Fruit fly (Drosophila melanogaster) whole organism, pupa: Measurements from ENCODE around the gene CG13675.

Experiments used
- CG10348 ChIP-seq: fragments of 200-800 bp; sonication (Bioruptor generic); IDR thresholded peaks from 2 replicates; pipeline ENCODE4 v1.3.6; 2022; ENCODE audit warnings: missing biosample characterization, missing genetic modification characterization
- CG12605 ChIP-seq: fragments of 200-800 bp; sonication (Bioruptor generic); IDR thresholded peaks from 2 replicates; pipeline ENCODE4 v1.3.6; 2022; ENCODE audit warnings: missing biosample characterization, missing genetic modification characterization
- CG13204 ChIP-seq: fragments of 200-800 bp; sonication (Bioruptor generic); optimal IDR thresholded peaks from 2 replicates; lab custom pipeline; 2018; ENCODE audit warnings: missing biosample characterization, mild to moderate bottlenecking, missing genetic modification characterization, moderate library complexity
- CG14655 ChIP-seq: fragments of 200-800 bp; sonication (Bioruptor generic); optimal IDR thresholded peaks from 3 replicates; lab custom pipeline; 2017; ENCODE audit warnings: mild to moderate bottlenecking, missing biosample characterization, missing genetic modification reagents, missing genetic modification characterization
- CG15710 ChIP-seq: fragments of 200-800 bp; sonication (Bioruptor generic); optimal IDR thresholded peaks from 2 replicates; lab custom pipeline; 2018; ENCODE audit warnings: missing biosample characterization, mild to moderate bottlenecking, missing genetic modification characterization, moderate library complexity
- CG17806 ChIP-seq: fragments of 200-800 bp; sonication (Bioruptor generic); optimal IDR thresholded peaks from 2 replicates; lab custom pipeline; 2018; ENCODE audit warnings: missing biosample characterization, mild to moderate bottlenecking, missing genetic modification characterization, moderate library complexity
- CG32121 ChIP-seq: fragments of 200-800 bp; sonication (Bioruptor generic); IDR thresholded peaks from 2 replicates; pipeline ENCODE4 v1.3.6; 2022; ENCODE audit warnings: missing biosample characterization, missing genetic modification characterization
- CG34367 ChIP-seq: fragments of 200-800 bp; sonication (Bioruptor generic); optimal IDR thresholded peaks from 2 replicates; lab custom pipeline; 2018; ENCODE audit warnings: missing biosample characterization, mild to moderate bottlenecking, missing genetic modification characterization
- CG4496 ChIP-seq: fragments of 200-800 bp; sonication (Bioruptor generic); IDR thresholded peaks from 3 replicates; pipeline ENCODE4 v1.3.6; 2022; ENCODE audit warnings: missing biosample characterization, missing genetic modification characterization
- CG8159 ChIP-seq: fragments of 200-800 bp; sonication (Bioruptor generic); optimal IDR thresholded peaks from 3 replicates; lab custom pipeline; 2018; ENCODE audit warnings: missing biosample characterization, mild to moderate bottlenecking, missing genetic modification characterization, moderate library complexity
- CG8301 ChIP-seq: fragments of 200-800 bp; sonication (Bioruptor generic); optimal IDR thresholded peaks from 2 replicates; lab custom pipeline; 2018; ENCODE audit warnings: missing biosample characterization, mild to moderate bottlenecking, missing genetic modification characterization
- CG9948 ChIP-seq: fragments of 200-800 bp; sonication (Bioruptor generic); optimal IDR thresholded peaks from 2 replicates; lab custom pipeline; 2018; ENCODE audit warnings: missing biosample characterization, mild to moderate bottlenecking, missing genetic modification characterization, moderate library complexity
- D1 ChIP-seq: fragments of 200-800 bp; sonication (Bioruptor generic); optimal IDR thresholded peaks from 2 replicates; lab custom pipeline; 2018; ENCODE audit warnings: missing biosample characterization, mild to moderate bottlenecking, missing genetic modification characterization, moderate library complexity
- EcR ChIP-seq: fragments of 200-800 bp; sonication (Bioruptor generic); optimal IDR thresholded peaks from 3 replicates; lab custom pipeline; 2019; ENCODE audit warnings: missing biosample characterization, missing genetic modification characterization, mild to moderate bottlenecking, moderate library complexity, missing genetic modification reagents
- Ets98B ChIP-seq: fragments of 200-800 bp; sonication (Bioruptor generic); IDR thresholded peaks from 2 replicates; pipeline ENCODE4 v1.3.6; 2022; ENCODE audit warnings: missing biosample characterization, missing genetic modification characterization
- Pif1A ChIP-seq: fragments of 200-800 bp; sonication (Bioruptor generic); optimal IDR thresholded peaks from 3 replicates; lab custom pipeline; 2016; ENCODE audit warnings: missing biosample characterization, missing genetic modification characterization
- Pif1B ChIP-seq: fragments of 200-800 bp; sonication (Bioruptor generic); optimal IDR thresholded peaks from 3 replicates; lab custom pipeline; 2016; ENCODE audit warnings: missing biosample characterization, missing genetic modification characterization
- Snoo ChIP-seq: fragments of 200-800 bp; sonication (Bioruptor generic); optimal IDR thresholded peaks from 3 replicates; lab custom pipeline; 2017; ENCODE audit warnings: missing biosample characterization, mild to moderate bottlenecking, missing genetic modification characterization, inconsistent platforms
- fd96Ca ChIP-seq: fragments of 200-800 bp; sonication (Bioruptor generic); IDR thresholded peaks from 3 replicates; pipeline ENCODE4 v1.3.6; 2022; ENCODE audit warnings: missing biosample characterization, missing genetic modification characterization
- gl ChIP-seq: fragments of 200-800 bp; sonication (Bioruptor generic); optimal IDR thresholded peaks from 2 replicates; lab custom pipeline; 2018; ENCODE audit warnings: missing biosample characterization, mild to moderate bottlenecking, missing genetic modification characterization
- rn ChIP-seq: fragments of 200-800 bp; sonication (Bioruptor generic); IDR thresholded peaks from 2 replicates; pipeline ENCODE4 v1.3.6; 2022; ENCODE audit warnings: missing biosample characterization, missing genetic modification characterization

CG13675 gene

DNA sequence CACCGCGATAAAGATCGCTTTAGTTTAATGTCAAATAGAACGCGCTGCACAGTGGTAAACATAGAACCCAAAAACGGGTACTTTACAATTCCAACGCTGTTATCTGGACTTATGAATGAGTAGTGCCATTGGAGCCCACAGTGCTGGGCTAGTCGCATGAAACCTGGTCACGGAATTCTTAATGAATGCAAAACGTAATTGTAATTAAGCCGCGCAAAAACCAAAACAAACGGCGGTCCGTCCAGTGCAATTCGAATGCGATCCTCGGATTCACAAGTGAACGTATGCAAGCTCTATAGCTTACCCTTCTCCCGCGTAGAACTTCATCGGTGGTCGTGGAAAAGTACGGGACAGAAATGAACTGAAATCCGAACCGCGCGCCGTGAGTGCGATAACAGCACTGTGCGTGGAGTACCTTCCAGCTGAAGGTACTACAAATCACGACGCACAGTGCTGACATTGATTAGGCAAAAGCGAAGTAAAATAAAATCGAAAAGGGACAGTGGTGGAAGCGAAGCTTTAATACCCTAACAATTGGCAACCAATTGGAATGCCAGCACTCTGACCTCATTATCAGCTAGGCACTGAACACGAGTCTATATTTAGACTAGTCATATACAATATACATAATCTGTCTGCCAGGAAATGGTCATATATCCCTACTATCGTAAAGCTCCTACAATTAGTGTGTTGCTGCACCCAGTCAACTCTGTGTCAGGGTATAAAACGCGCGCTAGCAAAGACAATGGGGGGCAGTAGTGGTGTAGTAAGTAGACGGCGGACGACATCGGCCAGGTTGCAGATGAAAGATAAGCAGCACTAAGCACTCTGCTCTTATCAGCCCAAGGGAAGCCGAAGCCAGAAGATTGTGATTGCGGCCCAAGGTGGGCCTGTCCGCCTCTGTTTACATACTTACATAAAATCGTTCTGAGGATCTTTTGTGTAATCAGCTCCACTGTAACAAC, 20.2 kb upstream of the CG13675 start:
- TF ChIP-seq rn (GFP tag; lab: Robert Waterston, UW) (no peak), CG10348 (no peak), CG12605 (no peak), gl (tag; lab: Kevin White, UChicago) (no peak), Ets98B (GFP tag; lab: Robert Waterston, UW) (peak; percentile 53), CG8301 (tag; lab: Kevin White, UChicago) (peak; percentile 59), Snoo (tag; lab: Kevin White, UChicago) (peak; percentile 42), CG9948 (tag; lab: Kevin White, UChicago) (peak; percentile 48), CG4496 (peak; percentile 66; the same call in 2 of the 3 replicates), CG32121 (peak; percentile 42; the same call in 1 of the 2 replicates), EcR (GFP tag; lab: Kevin White, UChicago) (peak; percentile 25), CG8159 (peak; percentile 74), Pif1B (GFP tag; lab: Kevin White, UChicago) (peak; percentile 65), Pif1A (no peak), CG34367 (peak; percentile 36), CG13204 (GFP tag; lab: Kevin White, UChicago) (no peak), D1 (no peak), CG14655 (GFP tag; lab: Kevin White, UChicago) (no peak), fd96Ca (GFP tag; lab: Robert Waterston, UW) (peak; percentile 72), CG17806 (peak; percentile 33), CG15710 (peak; percentile 57)
- TF ChIP-seq, all 21 proteins: peak for 13

DNA sequence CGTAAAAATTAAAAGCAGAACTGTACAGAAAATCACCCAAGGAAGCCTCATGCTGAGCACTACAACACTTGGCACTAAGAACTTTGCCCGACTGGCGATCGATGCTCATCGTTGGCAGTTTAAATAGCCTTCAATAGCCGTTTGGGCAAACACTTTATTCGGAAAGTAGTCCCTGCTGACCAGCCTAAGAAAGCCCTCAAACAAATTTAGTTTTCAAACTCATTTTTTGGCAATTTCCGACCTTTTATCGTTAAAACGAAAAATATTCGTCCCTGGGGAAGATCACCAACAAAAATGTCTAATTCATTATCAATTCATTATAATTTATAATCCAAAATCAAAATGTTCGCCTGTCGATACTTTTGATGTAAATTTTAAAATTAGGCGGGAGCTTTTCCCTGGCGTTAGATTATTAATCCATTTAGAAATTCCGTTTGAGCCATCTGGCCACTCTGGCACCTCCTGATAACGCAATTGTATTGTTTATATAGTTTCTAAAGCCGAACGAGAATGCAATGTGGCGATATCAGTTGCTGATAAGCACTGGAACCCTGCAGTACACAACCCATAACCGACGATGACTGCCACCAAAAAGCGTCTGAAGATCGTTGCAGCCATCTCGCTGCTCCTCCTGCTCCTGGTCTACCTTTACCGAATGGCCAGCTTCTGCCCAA, 15.3 kb upstream of the CG13675 start, which contains the start of the genes mthl7 and Uxs:
Gene mthl7 (minus strand): TSS at position 51 of the 674 bp plus-strand sequence.
Gene Uxs (plus strand): TSS at position 460 of the 674 bp plus-strand sequence.
- TF ChIP-seq rn (GFP tag; lab: Robert Waterston, UW) (no peak), CG14655 (GFP tag; lab: Kevin White, UChicago) (no peak), fd96Ca (GFP tag; lab: Robert Waterston, UW) (no peak), CG9948 (tag; lab: Kevin White, UChicago) (no peak), D1 (no peak), CG32121 (no peak), CG10348 (no peak), gl (tag; lab: Kevin White, UChicago) (no peak), CG13204 (GFP tag; lab: Kevin White, UChicago) (no peak), CG17806 (no peak), CG12605 (no peak), Pif1B (GFP tag; lab: Kevin White, UChicago) (no peak), CG34367 (no peak)
- TF ChIP-seq, all 21 proteins: peak for 0

DNA sequence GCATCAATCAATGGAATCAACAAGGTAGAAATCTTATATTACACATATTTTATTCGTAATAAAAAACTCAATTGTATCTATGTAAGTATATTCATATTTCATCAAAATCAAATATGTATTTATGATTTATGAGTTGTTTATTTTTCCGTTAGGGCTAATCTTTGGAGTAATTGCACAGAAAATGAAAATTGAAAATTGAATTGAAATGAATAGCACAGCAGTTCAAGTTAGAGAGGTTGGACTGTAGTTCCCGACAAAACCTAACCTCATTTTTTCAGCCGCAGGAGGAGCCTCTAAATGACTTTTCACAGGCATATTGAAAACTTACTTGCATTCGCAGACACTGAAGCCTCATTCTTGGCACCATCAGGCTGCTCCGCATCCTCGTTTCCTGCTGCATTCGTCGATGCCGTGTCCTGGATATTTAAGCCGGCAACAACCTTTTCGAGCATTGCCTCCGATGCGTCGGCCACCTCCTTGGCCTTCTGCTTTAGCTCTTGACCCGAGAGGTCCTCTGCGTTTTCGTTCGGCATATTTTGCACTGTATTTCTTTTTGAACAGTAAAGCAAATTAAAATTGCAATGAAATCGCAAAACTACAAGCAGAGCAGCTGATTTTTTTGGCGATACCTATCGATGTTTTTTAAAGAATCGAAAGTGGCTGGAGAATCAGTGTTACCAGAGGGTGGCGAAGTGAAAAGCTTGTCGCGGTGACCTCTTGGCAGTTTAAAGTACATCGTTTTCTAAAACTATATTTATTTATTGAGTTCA, 12.7 kb upstream of the CG13675 start, which contains the start of gene Nmt:
Gene Nmt (minus strand): TSS at position 635 of the 770 bp plus-strand sequence.
- TF ChIP-seq CG10348 (no peak), CG17806 (peak; percentile 43), CG12605 (no peak), rn (GFP tag; lab: Robert Waterston, UW) (no peak), fd96Ca (GFP tag; lab: Robert Waterston, UW) (no peak), CG32121 (no peak), CG9948 (tag; lab: Kevin White, UChicago) (peak; percentile 28), CG15710 (peak; percentile 19), Ets98B (GFP tag; lab: Robert Waterston, UW) (peak; percentile 42), Snoo (tag; lab: Kevin White, UChicago) (peak; percentile 24), EcR (GFP tag; lab: Kevin White, UChicago) (no peak), CG8301 (tag; lab: Kevin White, UChicago) (peak; percentile 49), CG14655 (GFP tag; lab: Kevin White, UChicago) (no peak), D1 (no peak), Pif1A (no peak), CG34367 (no peak), CG4496 (no peak), gl (tag; lab: Kevin White, UChicago) (peak; percentile 3), Pif1B (GFP tag; lab: Kevin White, UChicago) (no peak), CG8159 (peak; percentile 36), CG13204 (GFP tag; lab: Kevin White, UChicago) (no peak)

DNA sequence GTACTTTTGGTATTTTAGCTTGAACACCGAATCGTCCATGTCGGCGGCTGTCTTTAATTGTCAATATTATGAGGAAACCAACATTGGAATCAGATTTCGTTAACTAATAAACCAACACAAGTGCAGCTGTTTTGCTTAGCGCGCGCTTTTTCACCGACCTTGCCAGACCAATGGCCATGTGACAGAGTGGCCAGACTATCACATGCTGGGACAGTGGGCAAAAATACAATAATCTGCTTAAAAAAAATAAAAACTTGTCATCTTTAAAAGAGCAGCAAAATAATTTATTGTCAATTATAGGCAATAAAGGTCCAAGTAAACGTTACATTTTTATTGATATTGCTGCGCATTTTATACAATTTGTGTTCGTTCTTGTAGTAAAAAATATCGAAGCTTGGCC, 10.5 kb upstream of the CG13675 start, which contains the start of gene RecQ4:
Gene RecQ4 (minus strand): TSS at position 161 of the 400 bp plus-strand sequence.
- TF ChIP-seq CG12605: no peak
- TF ChIP-seq CG15710: no peak
- no peak for TF ChIP-seq CG17806
- no peak for TF ChIP-seq CG14655 (GFP tag; lab: Kevin White, UChicago)
- no peak for TF ChIP-seq Pif1B (GFP tag; lab: Kevin White, UChicago)
- TF ChIP-seq EcR (GFP tag; lab: Kevin White, UChicago): no peak
- no peak for TF ChIP-seq Pif1A
- TF ChIP-seq fd96Ca (GFP tag; lab: Robert Waterston, UW): no peak
- no peak for TF ChIP-seq D1
- TF ChIP-seq CG32121: no peak
- TF ChIP-seq CG34367: no peak
- no peak for TF ChIP-seq CG4496
